Fruit fly (Drosophila melanogaster) whole organism, prepupa: ENCODE results near the gene CG6712.
A peak's percentile ranks its signal among the peaks of the same experiment; 100 is the strongest.

ENCODE experiments used
- CG11762 ChIP-seq: fragments of 200-800 bp; sonication (Bioruptor generic); optimal IDR thresholded peaks from 3 replicates; lab custom pipeline; 2016; ENCODE audit warnings: missing biosample characterization, missing genetic modification characterization; ENCODE audit not compliant: insufficient read depth
- Met ChIP-seq: fragments of 200-800 bp; sonication (Bioruptor generic); optimal IDR thresholded peaks from 3 replicates; lab custom pipeline; 2016; ENCODE audit warnings: missing biosample characterization, missing genetic modification characterization
- esn ChIP-seq: fragments of 200-800 bp; sonication (Bioruptor generic); optimal IDR thresholded peaks from 2 replicates; lab custom pipeline; 2016; ENCODE audit warnings: missing biosample characterization, mild to moderate bottlenecking, missing genetic modification characterization, moderate library complexity
- salr ChIP-seq, 2 experiments: fragments of 200-800 bp; sonication (Bioruptor generic); optimal IDR thresholded peaks; 3 replicates each; lab custom pipeline; 2016 to 2018; ENCODE audit warnings: missing biosample characterization in 2 of 2, missing genetic modification characterization in 2 of 2, mild to moderate bottlenecking in 1 of 2

DNA sequence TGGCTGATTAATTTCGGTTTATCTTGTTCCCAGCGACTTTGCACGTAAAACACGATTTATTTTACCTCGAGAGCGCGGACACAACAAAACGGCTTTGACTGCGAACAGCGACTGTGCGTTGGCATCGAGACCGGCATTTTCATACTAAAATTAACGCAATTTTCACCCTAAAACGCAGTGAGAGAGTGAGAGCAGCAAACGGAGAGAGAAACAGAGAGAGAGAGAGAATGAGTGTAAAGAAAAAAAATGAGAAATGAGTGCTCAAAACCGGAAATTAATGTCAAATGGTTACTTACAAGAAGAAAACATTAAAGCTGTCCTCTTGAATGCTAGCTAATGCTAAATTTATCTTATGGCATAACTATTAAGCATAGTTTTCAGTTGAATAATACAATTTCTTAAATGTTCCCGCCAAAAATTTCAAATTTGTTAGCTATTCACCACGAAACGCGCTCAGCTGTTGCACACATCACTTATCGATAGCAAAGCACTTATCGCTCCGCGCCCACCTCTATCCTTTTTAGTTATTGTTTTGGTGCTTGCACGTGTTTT, 40.4 kb downstream of the CG6712 start, which contains the start of the genes JhI-21, RpL7-like and CG34164:
- TF ChIP-seq CG11762: no peak
- TF ChIP-seq Met (GFP tag; lab: Kevin White, UChicago): no peak
- TF ChIP-seq esn (GFP tag; lab: Kevin White, UChicago): peak; percentile 40
- TF ChIP-seq salr (GFP tag; optimal IDR thresholded peaks at IDR 0.05; lab: Kevin White, UChicago): no peak
